Fruit fly (Drosophila melanogaster): Measurements from ENCODE around the gene ND-13B.

The ND-13B gene

dm6 chr3L:10734561-10734960 lies 40.7 kb upstream of the ND-13B start:
- no peak for TF ChIP-seq Myc (optimal IDR thresholded peaks at IDR 0.05)
- no peak for TF ChIP-seq ttk (optimal IDR thresholded peaks at IDR 0.05)
- no peak for TF ChIP-seq psq (optimal IDR thresholded peaks at IDR 0.05)
- no peak for TF ChIP-seq h (optimal IDR thresholded peaks at IDR 0.05)
- TF ChIP-seq insv (optimal IDR thresholded peaks at IDR 0.05) = no peak
- no peak for TF ChIP-seq Sin3A (optimal IDR thresholded peaks at IDR 0.05)

dm6 chr3L:10733502-10733901 lies 39.6 kb upstream of the ND-13B start:
- no peak for TF ChIP-seq ttk (optimal IDR thresholded peaks at IDR 0.05)
- no peak for TF ChIP-seq Myc (optimal IDR thresholded peaks at IDR 0.05)
- TF ChIP-seq h (optimal IDR thresholded peaks at IDR 0.05) = no peak

dm6 chr3L:10732032-10732431 lies 38.1 kb upstream of the ND-13B start:
- TF ChIP-seq Sin3A (optimal IDR thresholded peaks at IDR 0.05) (no peak), ttk (optimal IDR thresholded peaks at IDR 0.05) (no peak), psq (optimal IDR thresholded peaks at IDR 0.05) (no peak), Myc (optimal IDR thresholded peaks at IDR 0.05) (no peak), insv (optimal IDR thresholded peaks at IDR 0.05) (no peak), h (optimal IDR thresholded peaks at IDR 0.05) (no peak)

- TF ChIP-seq ttk (optimal IDR thresholded peaks at IDR 0.05) (no peak), psq (optimal IDR thresholded peaks at IDR 0.05) (no peak), h (optimal IDR thresholded peaks at IDR 0.05) (no peak), Myc (optimal IDR thresholded peaks at IDR 0.05) (no peak), Sin3A (optimal IDR thresholded peaks at IDR 0.05) (no peak), insv (optimal IDR thresholded peaks at IDR 0.05) (no peak)
Observed at dm6 chr3L:10727123-10727522, 33.2 kb upstream of the ND-13B start.

- no peak for TF ChIP-seq psq (optimal IDR thresholded peaks at IDR 0.05)
- no peak for TF ChIP-seq insv (optimal IDR thresholded peaks at IDR 0.05)
- no peak for TF ChIP-seq Myc (optimal IDR thresholded peaks at IDR 0.05)
- no peak for TF ChIP-seq Sin3A (optimal IDR thresholded peaks at IDR 0.05)
- TF ChIP-seq ttk (optimal IDR thresholded peaks at IDR 0.05) = no peak
- no peak for TF ChIP-seq h (optimal IDR thresholded peaks at IDR 0.05)
Observed at dm6 chr3L:10724810-10725444, 31.0 kb upstream of the ND-13B start.

dm6 chr3L:10723596-10723995 lies 29.7 kb upstream of the ND-13B start:
- TF ChIP-seq psq (optimal IDR thresholded peaks at IDR 0.05) = no peak
- no peak for TF ChIP-seq ttk (optimal IDR thresholded peaks at IDR 0.05)
- TF ChIP-seq Myc (optimal IDR thresholded peaks at IDR 0.05) = no peak
- TF ChIP-seq h (optimal IDR thresholded peaks at IDR 0.05) = no peak

- TF ChIP-seq psq (optimal IDR thresholded peaks at IDR 0.05) = no peak
- TF ChIP-seq h (optimal IDR thresholded peaks at IDR 0.05) = no peak
- TF ChIP-seq Sin3A (optimal IDR thresholded peaks at IDR 0.05) = no peak
- TF ChIP-seq Myc (optimal IDR thresholded peaks at IDR 0.05) = no peak
- TF ChIP-seq ttk (optimal IDR thresholded peaks at IDR 0.05) = no peak
- TF ChIP-seq insv (optimal IDR thresholded peaks at IDR 0.05) = no peak
Observed at dm6 chr3L:10722607-10723006, 28.7 kb upstream of the ND-13B start.

- no peak for TF ChIP-seq Sin3A (optimal IDR thresholded peaks at IDR 0.05)
- TF ChIP-seq psq (optimal IDR thresholded peaks at IDR 0.05) = no peak
Observed at dm6 chr3L:10719771-10720170, 25.9 kb upstream of the ND-13B start.

- TF ChIP-seq insv (optimal IDR thresholded peaks at IDR 0.05) (no peak), h (optimal IDR thresholded peaks at IDR 0.05) (no peak), Sin3A (optimal IDR thresholded peaks at IDR 0.05) (no peak), ttk (optimal IDR thresholded peaks at IDR 0.05) (no peak), Myc (optimal IDR thresholded peaks at IDR 0.05) (no peak), psq (optimal IDR thresholded peaks at IDR 0.05) (no peak)
Observed at dm6 chr3L:10716342-10716896, 22.5 kb upstream of the ND-13B start.

- no peak for TF ChIP-seq insv (optimal IDR thresholded peaks at IDR 0.05)
- TF ChIP-seq Sin3A (optimal IDR thresholded peaks at IDR 0.05) = no peak
- TF ChIP-seq Myc (optimal IDR thresholded peaks at IDR 0.05) = no peak
- no peak for TF ChIP-seq psq (optimal IDR thresholded peaks at IDR 0.05)
- no peak for TF ChIP-seq h (optimal IDR thresholded peaks at IDR 0.05)
- no peak for TF ChIP-seq ttk (optimal IDR thresholded peaks at IDR 0.05)
Observed at dm6 chr3L:10715748-10716147, 21.8 kb upstream of the ND-13B start.

- no peak for TF ChIP-seq Myc (optimal IDR thresholded peaks at IDR 0.05)
- no peak for TF ChIP-seq Sin3A (optimal IDR thresholded peaks at IDR 0.05)
- no peak for TF ChIP-seq insv (optimal IDR thresholded peaks at IDR 0.05)
- no peak for TF ChIP-seq h (optimal IDR thresholded peaks at IDR 0.05)
- TF ChIP-seq psq (optimal IDR thresholded peaks at IDR 0.05) = no peak
- no peak for TF ChIP-seq ttk (optimal IDR thresholded peaks at IDR 0.05)
Observed at dm6 chr3L:10713458-10714118, 19.7 kb upstream of the ND-13B start.

- TF ChIP-seq psq (optimal IDR thresholded peaks at IDR 0.05) (no peak), h (optimal IDR thresholded peaks at IDR 0.05) (no peak), Sin3A (optimal IDR thresholded peaks at IDR 0.05) (no peak), ttk (optimal IDR thresholded peaks at IDR 0.05) (no peak), insv (optimal IDR thresholded peaks at IDR 0.05) (no peak), Myc (optimal IDR thresholded peaks at IDR 0.05) (no peak)
Observed at dm6 chr3L:10712005-10712404, 18.1 kb upstream of the ND-13B start.

- no peak for TF ChIP-seq psq (optimal IDR thresholded peaks at IDR 0.05)
- no peak for TF ChIP-seq ttk (optimal IDR thresholded peaks at IDR 0.05)
- TF ChIP-seq h (optimal IDR thresholded peaks at IDR 0.05) = no peak
- no peak for TF ChIP-seq Myc (optimal IDR thresholded peaks at IDR 0.05)
- TF ChIP-seq Sin3A (optimal IDR thresholded peaks at IDR 0.05) = no peak
- TF ChIP-seq insv (optimal IDR thresholded peaks at IDR 0.05) = no peak
Observed at dm6 chr3L:10711352-10711751, 17.4 kb upstream of the ND-13B start.
